Fruit fly (Drosophila melanogaster): Measurements from ENCODE around the gene CG8360.

The CG8360 gene

DNA sequence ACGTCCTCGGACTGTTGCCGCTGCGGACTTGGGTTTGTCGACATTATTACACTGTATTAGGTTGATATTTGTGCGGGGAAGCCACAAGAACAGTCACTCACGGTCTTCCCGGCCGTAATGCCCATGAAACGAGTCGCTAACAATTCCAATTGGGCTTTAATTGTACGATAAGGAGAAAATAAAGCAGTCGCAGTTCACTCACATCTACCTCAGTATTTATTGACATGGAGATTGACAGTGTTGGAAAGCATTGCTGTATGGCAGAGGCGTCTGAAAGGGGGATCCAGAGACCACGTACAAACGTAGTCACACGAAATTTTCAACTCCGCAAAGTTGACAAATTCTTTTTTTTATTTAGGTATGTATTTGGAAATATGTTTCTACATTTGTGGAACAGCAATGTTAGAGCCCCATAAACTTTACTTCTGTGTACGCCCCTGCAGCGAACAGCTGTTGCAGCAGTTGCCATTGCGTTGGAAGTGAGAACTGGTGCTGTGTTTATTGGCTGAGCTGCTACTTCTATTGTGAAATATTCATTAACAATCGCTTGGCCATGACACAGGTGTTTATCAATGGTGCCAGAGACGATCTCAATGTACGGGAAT, at the start of gene CG8360, which contains the start of gene CG8372 (continued):
- TF ChIP-seq Dfd (GFP tag; optimal IDR thresholded peaks at IDR 0.05): no peak
- TF ChIP-seq Jarid2 (GFP tag; optimal IDR thresholded peaks at IDR 0.05): peak; percentile 92
- no peak for TF ChIP-seq h (optimal IDR thresholded peaks at IDR 0.05)
- TF ChIP-seq chif (GFP tag; optimal IDR thresholded peaks at IDR 0.05): peak; percentile 99
- TF ChIP-seq CG2202 (tag; optimal IDR thresholded peaks at IDR 0.05): peak; percentile 98
- no peak for TF ChIP-seq Hr39 (optimal IDR thresholded peaks at IDR 0.05)
- peak; percentile 99 for TF ChIP-seq CG16863 (GFP tag; optimal IDR thresholded peaks at IDR 0.05)
- peak; percentile 99 for TF ChIP-seq slp2 (GFP tag; optimal IDR thresholded peaks at IDR 0.05)
- peak; percentile 99 for TF ChIP-seq ranshi (GFP tag; IDR thresholded peaks at IDR 0.05)
- peak; percentile 99 for TF ChIP-seq CG11398 (GFP tag; optimal IDR thresholded peaks at IDR 0.05)
- TF ChIP-seq CG34376 (GFP tag; optimal IDR thresholded peaks at IDR 0.05): peak; percentile 98
- peak; percentile 97 for TF ChIP-seq sug (tag; optimal IDR thresholded peaks at IDR 0.05)
- TF ChIP-seq H2.0 (GFP tag; IDR thresholded peaks at IDR 0.05): peak; percentile 99
- peak; percentile 98 for TF ChIP-seq CG17829 (tag; optimal IDR thresholded peaks at IDR 0.05)
- peak; percentile 99 for TF ChIP-seq dpn (GFP tag; optimal IDR thresholded peaks at IDR 0.05)
- TF ChIP-seq twi (tag; optimal IDR thresholded peaks at IDR 0.05): peak; percentile 92
- TF ChIP-seq Lim3 (GFP tag; IDR thresholded peaks at IDR 0.05): peak; percentile 97
- TF ChIP-seq sd (tag; optimal IDR thresholded peaks at IDR 0.05): peak; percentile 94
- TF ChIP-seq mam (GFP tag; optimal IDR thresholded peaks at IDR 0.05): peak; percentile 99
- TF ChIP-seq Vsx1 (GFP tag; optimal IDR thresholded peaks at IDR 0.05): peak; percentile 96
- TF ChIP-seq caup (GFP tag; optimal IDR thresholded peaks at IDR 0.05; ENCODE audit: severe bottlenecking): peak; percentile 99
- peak; percentile 99 for TF ChIP-seq Ada2b (GFP tag; IDR thresholded peaks at IDR 0.05)
- TF ChIP-seq trh (GFP tag; optimal IDR thresholded peaks at IDR 0.05): peak; percentile 98
- TF ChIP-seq CG9817 (tag; optimal IDR thresholded peaks at IDR 0.05): peak; percentile 98
- TF ChIP-seq bbx (GFP tag; IDR thresholded peaks at IDR 0.05; ENCODE audit: partially characterized antibody): no peak
- peak; percentile 46; the same call in 1 of the 2 replicates for TF ChIP-seq inv (GFP tag; IDR thresholded peaks at IDR 0.05; ENCODE audit: partially characterized antibody)
- no peak for TF ChIP-seq Tbp (GFP tag; optimal IDR thresholded peaks at IDR 0.05)
- peak; percentile 97 for TF ChIP-seq CG12744 (GFP tag; optimal IDR thresholded peaks at IDR 0.05)
- TF ChIP-seq zen2 (GFP tag; IDR thresholded peaks at IDR 0.05; ENCODE audit: partially characterized antibody): no peak
- TF ChIP-seq CG8281 (tag; optimal IDR thresholded peaks at IDR 0.05): peak; percentile 91
- peak; percentile 94 for TF ChIP-seq salm (tag; optimal IDR thresholded peaks at IDR 0.05)
- TF ChIP-seq CG30403 (GFP tag; optimal IDR thresholded peaks at IDR 0.05): peak; percentile 99
- TF ChIP-seq HmgZ (tag; optimal IDR thresholded peaks at IDR 0.05): peak; percentile 99
- 0 out of 4 replicates have a peak, but pooled peaks have one; percentile 73 for TF ChIP-seq chinmo (GFP tag; IDR thresholded peaks at IDR 0.05; ENCODE audit: partially characterized antibody)
- TF ChIP-seq al (GFP tag; IDR thresholded peaks at IDR 0.05): peak; percentile 98
- peak; percentile 98 for TF ChIP-seq CG31441 (GFP tag; IDR thresholded peaks at IDR 0.05)
- TF ChIP-seq CG6791 (GFP tag; IDR thresholded peaks at IDR 0.05; ENCODE audit: partially characterized antibody): 0 out of 3 replicates have a peak, but pooled peaks have one; percentile 25
- TF ChIP-seq CG31365 (tag; optimal IDR thresholded peaks at IDR 0.05): peak; percentile 92
- peak; percentile 98 for TF ChIP-seq Taf1 (GFP tag; IDR thresholded peaks at IDR 0.05)
- TF ChIP-seq Nf-YA (GFP tag; IDR thresholded peaks at IDR 0.05): peak; percentile 97
- TF ChIP-seq CG9797 (GFP tag; optimal IDR thresholded peaks at IDR 0.05): peak; percentile 76
- TF ChIP-seq hkb (optimal IDR thresholded peaks at IDR 0.05): no peak
- peak; percentile 99 for TF ChIP-seq hkb (GFP tag; IDR thresholded peaks at IDR 0.05)
- peak; percentile 95 for TF ChIP-seq aop (GFP tag; IDR thresholded peaks at IDR 0.05)
- TF ChIP-seq NFAT (GFP tag; IDR thresholded peaks at IDR 0.05): peak; percentile 99
- TF ChIP-seq CG13775 (GFP tag; optimal IDR thresholded peaks at IDR 0.05): peak; percentile 98
- TF ChIP-seq crp (GFP tag; optimal IDR thresholded peaks at IDR 0.05): peak; percentile 90 to 95
- peak; percentile 99 for TF ChIP-seq CG7786 (GFP tag; optimal IDR thresholded peaks at IDR 0.05)
- peak; percentile 98 for TF ChIP-seq Mes4 (GFP tag; optimal IDR thresholded peaks at IDR 0.05)
- TF ChIP-seq amos (GFP tag; IDR thresholded peaks at IDR 0.05; ENCODE audit: partially characterized antibody): 0 out of 2 replicates have a peak, but pooled peaks have one; percentile 26
